Worm (Caenorhabditis elegans) whole organism, L1 larva: ENCODE data around the gene acp-7.

Experiments used
- C04F5.9 ChIP-seq: sonication (generic microtip); optimal IDR thresholded peaks from 2 replicates; lab custom pipeline; 2016; ENCODE audit warnings: missing genetic modification characterization, missing compliant biosample characterization
- C16A3.4 ChIP-seq: fragments of 150-350 bp; optimal IDR thresholded peaks from 2 replicates; lab custom pipeline; 2014; ENCODE audit warnings: missing biosample characterization, missing genetic modification characterization
- C34B4.2 ChIP-seq: sonication (generic microtip); optimal IDR thresholded peaks from 2 replicates; lab custom pipeline; 2017; ENCODE audit warnings: mild to moderate bottlenecking, missing genetic modification characterization, missing compliant biosample characterization
- Y116A8C.19 ChIP-seq: sonication (generic microtip); optimal IDR thresholded peaks from 2 replicates; lab custom pipeline; 2016; ENCODE audit warnings: missing compliant biosample characterization, missing genetic modification characterization, borderline replicate concordance
- aha-1 ChIP-seq: fragments of 150-350 bp; optimal IDR thresholded peaks from 2 replicates; lab custom pipeline; 2014; ENCODE audit warnings: missing biosample characterization, missing genetic modification characterization
- aly-2 ChIP-seq: fragments of 150-350 bp; optimal IDR thresholded peaks from 2 replicates; lab custom pipeline; 2014; ENCODE audit warnings: missing biosample characterization, missing genetic modification characterization
- ceh-82 ChIP-seq, 3 experiments: fragments of 150-350 bp in 1 of 3; sonication (generic microtip) in 2 of 3; optimal IDR thresholded peaks; 2 replicates each; lab custom pipeline; 2014 to 2017; ENCODE audit warnings: missing biosample characterization in 3 of 3, missing genetic modification characterization in 3 of 3
- dpl-1 ChIP-seq, 3 experiments: fragments of 150-350 bp in 2 of 3; sonication (generic microtip) in 1 of 3; optimal IDR thresholded peaks; 2 replicates each; lab custom pipeline; 2014 to 2017; ENCODE audit warnings: missing biosample characterization in 3 of 3, missing genetic modification characterization in 3 of 3, missing genetic modification reagents in 3 of 3
- dsc-1 ChIP-seq: sonication (generic microtip); optimal IDR thresholded peaks from 2 replicates; lab custom pipeline; 2016; ENCODE audit warnings: mild to moderate bottlenecking, missing genetic modification characterization, missing compliant biosample characterization
- efl-1 ChIP-seq, 4 experiments: fragments of 150-350 bp; optimal IDR thresholded peaks in 3 of 4; peaks in 1 of 4; 1 replicate in 1 of 4; 2 replicates in 3 of 4; lab custom pipeline; 2014; ENCODE audit warnings: missing biosample characterization in 2 of 4, missing genetic modification characterization in 2 of 4, missing genetic modification reagents in 2 of 4
- efl-3 ChIP-seq: fragments of 200-800 bp; sonication (Bioruptor generic); optimal IDR thresholded peaks from 2 replicates; lab custom pipeline; 2018; ENCODE audit warnings: mild to moderate bottlenecking, missing genetic modification characterization, missing compliant biosample characterization
- fkh-10 ChIP-seq: sonication (generic microtip); optimal IDR thresholded peaks from 2 replicates; lab custom pipeline; 2017; ENCODE audit warnings: missing biosample characterization, missing genetic modification reagents, missing genetic modification characterization
- hlh-17 ChIP-seq: fragments of 200-800 bp; sonication (Bioruptor generic); optimal IDR thresholded peaks from 2 replicates; lab custom pipeline; 2018; ENCODE audit warnings: missing genetic modification characterization, mild to moderate bottlenecking, missing compliant biosample characterization, moderate library complexity, borderline replicate concordance
- hpl-2 ChIP-seq: fragments of 150-350 bp; optimal IDR thresholded peaks from 2 replicates; lab custom pipeline; 2014; ENCODE audit warnings: missing biosample characterization, missing genetic modification reagents, missing genetic modification characterization
- irx-1 ChIP-seq: sonication (generic microtip); optimal IDR thresholded peaks from 2 replicates; lab custom pipeline; 2016; ENCODE audit warnings: missing genetic modification characterization, missing compliant biosample characterization
- lin-13 ChIP-seq: fragments of 150-350 bp; optimal IDR thresholded peaks from 2 replicates; lab custom pipeline; 2014; ENCODE audit warnings: missing biosample characterization, missing genetic modification reagents, missing genetic modification characterization
- lin-14 ChIP-seq: fragments of 200-800 bp; sonication (Bioruptor generic); optimal IDR thresholded peaks from 2 replicates; lab custom pipeline; 2018; ENCODE audit warnings: mild to moderate bottlenecking, missing genetic modification characterization, moderate library complexity, missing compliant biosample characterization
- lin-35 ChIP-seq, 2 experiments: fragments of 150-350 bp; optimal IDR thresholded peaks; 2 replicates each; lab custom pipeline; 2014; ENCODE audit warnings: missing biosample characterization in 2 of 2, missing genetic modification characterization in 2 of 2, missing genetic modification reagents in 2 of 2
- lin-39 ChIP-seq: fragments of 150-350 bp; optimal IDR thresholded peaks from 2 replicates; lab custom pipeline; 2014; ENCODE audit warnings: missing biosample characterization, missing genetic modification reagents, missing genetic modification characterization
- mep-1 ChIP-seq: fragments of 150-350 bp; optimal IDR thresholded peaks from 2 replicates; lab custom pipeline; 2014; ENCODE audit warnings: missing biosample characterization, missing genetic modification characterization
- nhr-47 ChIP-seq: sonication (generic microtip); optimal IDR thresholded peaks from 2 replicates; lab custom pipeline; 2016; ENCODE audit warnings: mild to moderate bottlenecking, missing genetic modification characterization, moderate library complexity, missing compliant biosample characterization
- nhr-71 ChIP-seq: sonication (generic microtip); optimal IDR thresholded peaks from 2 replicates; lab custom pipeline; 2016; ENCODE audit warnings: mild to moderate bottlenecking, missing genetic modification characterization, moderate library complexity, missing compliant biosample characterization
- nhr-85 ChIP-seq: sonication (generic microtip); peaks from one replicate; lab custom pipeline; 2016; ENCODE audit warnings: missing genetic modification characterization, inconsistent platforms, missing compliant biosample characterization
- nhr-90 ChIP-seq: sonication (generic microtip); optimal IDR thresholded peaks from 2 replicates; lab custom pipeline; 2016; ENCODE audit warnings: mild to moderate bottlenecking, missing genetic modification characterization, missing compliant biosample characterization; ENCODE audit not compliant: poor library complexity
- pag-3 ChIP-seq: sonication (generic microtip); optimal IDR thresholded peaks from 2 replicates; lab custom pipeline; 2017; ENCODE audit warnings: missing genetic modification characterization, mild to moderate bottlenecking, missing compliant biosample characterization, antibody characterized with exemption, borderline replicate concordance; ENCODE audit not compliant: insufficient read depth
- rnt-1 ChIP-seq: sonication (generic microtip); optimal IDR thresholded peaks from 2 replicates; lab custom pipeline; 2016; ENCODE audit warnings: mild to moderate bottlenecking, missing genetic modification characterization, moderate library complexity, missing compliant biosample characterization
- skn-1 ChIP-seq: fragments of 150-350 bp; optimal IDR thresholded peaks from 2 replicates; lab custom pipeline; 2014; ENCODE audit warnings: missing biosample characterization, missing genetic modification characterization
- sptf-1 ChIP-seq: fragments of 150-350 bp; optimal IDR thresholded peaks from 2 replicates; lab custom pipeline; 2014; ENCODE audit warnings: missing biosample characterization, missing genetic modification characterization
- tlp-1 ChIP-seq: fragments of 150-350 bp; optimal IDR thresholded peaks from 2 replicates; lab custom pipeline; 2014; ENCODE audit warnings: missing biosample characterization, missing genetic modification characterization
- unc-130 ChIP-seq: fragments of 150-350 bp; optimal IDR thresholded peaks from 2 replicates; lab custom pipeline; 2017; ENCODE audit warnings: missing biosample characterization, missing genetic modification characterization, inconsistent platforms
- unc-62 ChIP-seq: fragments of 150-350 bp; optimal IDR thresholded peaks from 2 replicates; lab custom pipeline; 2014; ENCODE audit warnings: missing biosample characterization, missing genetic modification reagents, missing genetic modification characterization
- unc-86 ChIP-seq: sonication (generic microtip); optimal IDR thresholded peaks from 2 replicates; lab custom pipeline; 2016; ENCODE audit warnings: missing genetic modification characterization, missing compliant biosample characterization
- vab-15 ChIP-seq: sonication (generic microtip); optimal IDR thresholded peaks from 2 replicates; lab custom pipeline; 2017; ENCODE audit warnings: missing genotype, mild to moderate bottlenecking, missing genetic modification characterization, missing compliant biosample characterization
- xbp-1 ChIP-seq: sonication (generic microtip); optimal IDR thresholded peaks from 2 replicates; lab custom pipeline; 2016; ENCODE audit warnings: missing genetic modification characterization, missing compliant biosample characterization
- zip-4 ChIP-seq: fragments of 200-800 bp; sonication (Bioruptor generic); optimal IDR thresholded peaks from 2 replicates; lab custom pipeline; 2018; ENCODE audit warnings: mild to moderate bottlenecking, missing genetic modification characterization, moderate library complexity, missing compliant biosample characterization

acp-7 gene

DNA sequence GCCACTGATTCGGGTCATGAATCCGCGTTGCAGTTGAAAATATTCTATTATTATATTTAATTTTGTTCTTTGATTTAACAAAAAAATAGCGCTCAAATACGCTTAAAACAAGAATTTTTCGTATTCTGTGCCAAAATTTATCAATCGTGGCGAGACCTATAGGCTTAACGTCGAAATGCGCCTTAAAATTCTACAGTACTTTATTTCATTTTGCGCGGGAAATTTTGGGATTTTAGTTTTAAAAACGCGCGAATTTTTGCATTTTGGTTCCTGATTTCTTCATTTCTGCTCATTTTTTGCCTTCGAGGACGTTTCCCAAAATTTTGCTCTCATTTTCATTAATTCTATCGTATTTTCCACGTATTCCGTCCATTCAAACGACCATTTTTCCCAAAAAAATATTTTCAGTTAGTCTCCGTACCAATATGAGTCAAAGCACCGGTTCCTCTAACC is 10.3 kb downstream of the acp-7 start, which contains the start of gene puf-11:
TSS of gene puf-11 (plus strand) at position 403 of the 453 bp plus-strand sequence.
- no peak for TF ChIP-seq tlp-1 (tag; lab: Kevin White, UChicago)
- no peak for TF ChIP-seq aha-1 (tag; lab: Kevin White, UChicago)
- no peak for TF ChIP-seq fkh-10 (GFP tag; lab: Kevin White, UChicago)
- TF ChIP-seq unc-86, result no peak
- no peak for TF ChIP-seq pag-3
- no peak for TF ChIP-seq nhr-85 (tag; lab: Kevin White, UChicago)
- no peak for TF ChIP-seq ceh-82 (tag; optimal IDR thresholded peaks at IDR 0.05; lab: Kevin White, UChicago)
- no peak for TF ChIP-seq xbp-1
- TF ChIP-seq dpl-1 (GFP tag; optimal IDR thresholded peaks at IDR 0.05; lab: Kevin White, UChicago), result no peak
- TF ChIP-seq efl-1 (optimal IDR thresholded peaks at IDR 0.05; lab: Kevin White, UChicago), result no peak
- no peak for TF ChIP-seq efl-1 (GFP tag; optimal IDR thresholded peaks at IDR 0.05 in 1 of 2; lab: Kevin White, UChicago)
- TF ChIP-seq, all 84 proteins: peak for 0

- TF ChIP-seq efl-3 (GFP tag; lab: Kevin White, UChicago) (no peak), lin-39 (tag; lab: Kevin White, UChicago) (no peak), rnt-1 (tag; lab: Kevin White, UChicago) (no peak), dsc-1 (tag; lab: Kevin White, UChicago) (no peak)
These were observed 12.4 kb downstream of the acp-7 start, which contains the start of the genes Y73B6BL.23 and htp-2 for ce11 chrIV:6419031-6419582. Gene Y73B6BL.23 (minus strand): TSS chrIV:6419081. Gene htp-2 (plus strand): TSS chrIV:6419522.

DNA sequence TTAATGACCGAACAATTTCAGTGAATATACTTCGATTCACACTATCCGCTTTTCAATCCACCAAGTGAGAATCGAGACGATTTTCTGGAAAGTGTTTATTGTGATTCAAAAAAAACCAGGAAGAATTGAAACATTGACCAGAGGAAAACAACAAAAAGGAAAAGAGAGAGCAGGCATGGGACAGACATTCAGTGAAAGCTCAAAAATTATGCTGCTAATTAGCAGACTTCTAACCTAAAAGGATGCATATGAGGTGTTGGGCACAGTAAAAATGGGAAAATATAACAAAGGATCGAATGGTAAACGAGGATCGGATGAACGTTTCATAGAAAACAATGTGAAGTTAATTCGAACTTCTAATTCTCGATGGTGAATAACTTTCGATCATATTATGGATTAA is 13.9 kb downstream of the acp-7 start:
- TF ChIP-seq nhr-71 (tag; lab: Kevin White, UChicago), result no peak
- TF ChIP-seq C34B4.2, result no peak
- TF ChIP-seq nhr-90 (tag; lab: Kevin White, UChicago), result no peak
- no peak for TF ChIP-seq hlh-17 (GFP tag; lab: Kevin White, UChicago)
- TF ChIP-seq zip-4, result no peak
- TF ChIP-seq C16A3.4, result no peak
- no peak for TF ChIP-seq C04F5.9
- TF ChIP-seq sptf-1 (tag; lab: Kevin White, UChicago), result no peak
- no peak for TF ChIP-seq aly-2 (tag; lab: Kevin White, UChicago)
- no peak for TF ChIP-seq lin-14 (GFP tag; lab: Kevin White, UChicago)
- TF ChIP-seq hpl-2 (GFP tag; lab: Kevin White, UChicago), result no peak
- no peak for TF ChIP-seq skn-1
- TF ChIP-seq unc-62, result no peak
- TF ChIP-seq Y116A8C.19 (tag; lab: Kevin White, UChicago), result no peak
- TF ChIP-seq irx-1, result no peak
- no peak for TF ChIP-seq vab-15 (tag; lab: Kevin White, UChicago)
- no peak for TF ChIP-seq nhr-47 (tag; lab: Kevin White, UChicago)
- TF ChIP-seq dpl-1 (GFP tag; optimal IDR thresholded peaks at IDR 0.05; lab: Kevin White, UChicago), result no peak
- TF ChIP-seq tlp-1 (tag; lab: Kevin White, UChicago), result no peak
- TF ChIP-seq unc-130 (tag; lab: Kevin White, UChicago), result no peak
- TF ChIP-seq, all 84 proteins: peak for 0

ce11 chrIV:6416553-6416952 is 14.9 kb downstream of the acp-7 start, which contains the start of gene Y73B6BL.22:
Gene Y73B6BL.22 (minus strand): TSS chrIV:6416653.
- TF ChIP-seq mep-1 (tag; lab: Kevin White, UChicago) (no peak), lin-13 (GFP tag; lab: Kevin White, UChicago) (no peak), ceh-82 (tag; optimal IDR thresholded peaks at IDR 0.05; lab: Kevin White, UChicago) (no peak), nhr-85 (tag; lab: Kevin White, UChicago) (no peak), lin-35 (GFP tag; optimal IDR thresholded peaks at IDR 0.05; lab: Kevin White, UChicago) (no peak), unc-62 (no peak), nhr-71 (tag; lab: Kevin White, UChicago) (no peak)
